Worm (Caenorhabditis elegans) whole organism, L1 larva: ENCODE data around the gene tkr-2.
A peak's percentile ranks its signal among the peaks of the same experiment; 100 is the strongest.

Experiments
- C04F5.9 ChIP-seq: sonication (generic microtip); optimal IDR thresholded peaks from 2 replicates; lab custom pipeline; 2016; ENCODE audit warnings: missing genetic modification characterization, missing compliant biosample characterization
- alr-1 ChIP-seq: fragments of 200-800 bp; sonication (Bioruptor generic); optimal IDR thresholded peaks from 2 replicates; lab custom pipeline; 2018; ENCODE audit warnings: borderline replicate concordance, mild to moderate bottlenecking, missing genetic modification characterization, missing compliant biosample characterization
- ceh-63 ChIP-seq: fragments of 200-800 bp; sonication (Bioruptor generic); optimal IDR thresholded peaks from 2 replicates; lab custom pipeline; 2018; ENCODE audit warnings: mild to moderate bottlenecking, missing genetic modification characterization, missing compliant biosample characterization
- ceh-82 ChIP-seq, 3 experiments: fragments of 150-350 bp in 1 of 3; sonication (generic microtip) in 2 of 3; optimal IDR thresholded peaks; 2 replicates each; lab custom pipeline; 2014 to 2017; ENCODE audit warnings: missing biosample characterization in 3 of 3, missing genetic modification characterization in 3 of 3
- ces-1 ChIP-seq: fragments of 150-350 bp; optimal IDR thresholded peaks from 2 replicates; lab custom pipeline; 2014; ENCODE audit warnings: missing biosample characterization, missing genetic modification reagents, missing genetic modification characterization
- dpl-1 ChIP-seq, 3 experiments: fragments of 150-350 bp in 2 of 3; sonication (generic microtip) in 1 of 3; optimal IDR thresholded peaks; 2 replicates each; lab custom pipeline; 2014 to 2017; ENCODE audit warnings: missing biosample characterization in 3 of 3, missing genetic modification characterization in 3 of 3, missing genetic modification reagents in 3 of 3
- dsc-1 ChIP-seq: sonication (generic microtip); optimal IDR thresholded peaks from 2 replicates; lab custom pipeline; 2016; ENCODE audit warnings: mild to moderate bottlenecking, missing genetic modification characterization, missing compliant biosample characterization
- efl-1 ChIP-seq, 4 experiments: fragments of 150-350 bp; optimal IDR thresholded peaks in 3 of 4; peaks in 1 of 4; 1 replicate in 1 of 4; 2 replicates in 3 of 4; lab custom pipeline; 2014; ENCODE audit warnings: missing biosample characterization in 2 of 4, missing genetic modification characterization in 2 of 4, missing genetic modification reagents in 2 of 4
- efl-3 ChIP-seq: fragments of 200-800 bp; sonication (Bioruptor generic); optimal IDR thresholded peaks from 2 replicates; lab custom pipeline; 2018; ENCODE audit warnings: mild to moderate bottlenecking, missing genetic modification characterization, missing compliant biosample characterization
- egl-27 ChIP-seq, 2 experiments: fragments of 150-350 bp in 1 of 2; sonication (generic microtip); optimal IDR thresholded peaks; 3 replicates each; lab custom pipeline; 2017 to 2018; ENCODE audit warnings: missing biosample characterization in 2 of 2, missing genetic modification characterization in 2 of 2, missing genetic modification reagents in 2 of 2
- elt-2 ChIP-seq: sonication (generic microtip); optimal IDR thresholded peaks from 2 replicates; lab custom pipeline; 2016; ENCODE audit warnings: missing genetic modification characterization, mild to moderate bottlenecking, inconsistent platforms, missing compliant biosample characterization, missing genetic modification reagents
- elt-3 ChIP-seq, 6 experiments: fragments of 150-350 bp in 1 of 6; sonication (generic microtip); optimal IDR thresholded peaks; 2 replicates each; lab custom pipeline; 2017 to 2018; ENCODE audit warnings: missing biosample characterization in 6 of 6, missing genetic modification characterization in 6 of 6, inconsistent platforms in 1 of 6
- ets-5 ChIP-seq: fragments of 200-800 bp; sonication (Bioruptor generic); IDR thresholded peaks from 2 replicates; pipeline ENCODE4 v1.3.6; 2022; ENCODE audit warnings: missing genetic modification characterization, missing compliant biosample characterization
- fkh-4 ChIP-seq: sonication (generic microtip); optimal IDR thresholded peaks from 2 replicates; lab custom pipeline; 2016; ENCODE audit warnings: missing compliant biosample characterization, missing genetic modification characterization, borderline replicate concordance
- fkh-8 ChIP-seq: sonication (generic microtip); optimal IDR thresholded peaks from 2 replicates; lab custom pipeline; 2016; ENCODE audit warnings: mild to moderate bottlenecking, missing genetic modification characterization, missing compliant biosample characterization
- fos-1 ChIP-seq: fragments of 150-350 bp; optimal IDR thresholded peaks from 2 replicates; lab custom pipeline; 2014; ENCODE audit warnings: missing biosample characterization, missing genetic modification characterization
- grh-1 ChIP-seq: fragments of 200-800 bp; sonication (Bioruptor generic); IDR thresholded peaks from 2 replicates; pipeline ENCODE4 v1.3.6; 2022; ENCODE audit warnings: missing genetic modification reagents, missing genetic modification characterization, missing compliant biosample characterization
- hlh-4 ChIP-seq: sonication (generic microtip); optimal IDR thresholded peaks from 2 replicates; lab custom pipeline; 2016; ENCODE audit warnings: mild to moderate bottlenecking, missing genetic modification characterization, missing compliant biosample characterization
- lin-13 ChIP-seq: fragments of 150-350 bp; optimal IDR thresholded peaks from 2 replicates; lab custom pipeline; 2014; ENCODE audit warnings: missing biosample characterization, missing genetic modification reagents, missing genetic modification characterization
- lin-35 ChIP-seq, 2 experiments: fragments of 150-350 bp; optimal IDR thresholded peaks; 2 replicates each; lab custom pipeline; 2014; ENCODE audit warnings: missing biosample characterization in 2 of 2, missing genetic modification characterization in 2 of 2, missing genetic modification reagents in 2 of 2
- lir-3 ChIP-seq: sonication (generic microtip); optimal IDR thresholded peaks from 2 replicates; lab custom pipeline; 2016; ENCODE audit warnings: mild to moderate bottlenecking, missing genetic modification characterization, moderate library complexity, missing compliant biosample characterization; ENCODE audit not compliant: poor library complexity
- mab-9 ChIP-seq: fragments of 200-800 bp; sonication (Bioruptor generic); IDR thresholded peaks from 2 replicates; pipeline ENCODE4 v1.3.6; 2022; ENCODE audit warnings: missing genetic modification reagents, missing genetic modification characterization, missing compliant biosample characterization
- mdl-1 ChIP-seq, 2 experiments: fragments of 150-350 bp; optimal IDR thresholded peaks; 2 replicates each; lab custom pipeline; 2014 to 2017; ENCODE audit warnings: missing biosample characterization in 2 of 2, missing genetic modification characterization in 2 of 2, inconsistent platforms in 1 of 2
- nhr-12 ChIP-seq: sonication (generic microtip); optimal IDR thresholded peaks from 2 replicates; lab custom pipeline; 2017; ENCODE audit warnings: missing biosample characterization, missing genetic modification characterization
- nhr-19 ChIP-seq: fragments of 200-800 bp; sonication (Bioruptor generic); conservative IDR thresholded peaks from 2 replicates; pipeline ENCODE4 v1.3.6; 2022; ENCODE audit warnings: missing genetic modification characterization, missing compliant biosample characterization
- nhr-28 ChIP-seq: fragments of 150-350 bp; optimal IDR thresholded peaks from 2 replicates; lab custom pipeline; 2014; ENCODE audit warnings: missing biosample characterization, missing genetic modification characterization
- nhr-85 ChIP-seq: sonication (generic microtip); peaks from one replicate; lab custom pipeline; 2016; ENCODE audit warnings: missing genetic modification characterization, inconsistent platforms, missing compliant biosample characterization
- nhr-90 ChIP-seq: sonication (generic microtip); optimal IDR thresholded peaks from 2 replicates; lab custom pipeline; 2016; ENCODE audit warnings: mild to moderate bottlenecking, missing genetic modification characterization, missing compliant biosample characterization; ENCODE audit not compliant: poor library complexity
- pqm-1 ChIP-seq: sonication (generic microtip); optimal IDR thresholded peaks from 3 replicates; lab custom pipeline; 2017; ENCODE audit warnings: missing biosample characterization, missing genetic modification characterization
- unc-130 ChIP-seq: fragments of 150-350 bp; optimal IDR thresholded peaks from 2 replicates; lab custom pipeline; 2017; ENCODE audit warnings: missing biosample characterization, missing genetic modification characterization, inconsistent platforms
- unc-30 ChIP-seq: sonication (generic microtip); optimal IDR thresholded peaks from 2 replicates; lab custom pipeline; 2017; ENCODE audit warnings: missing biosample characterization, missing genetic modification characterization
- vab-15 ChIP-seq: sonication (generic microtip); optimal IDR thresholded peaks from 2 replicates; lab custom pipeline; 2017; ENCODE audit warnings: missing genotype, mild to moderate bottlenecking, missing genetic modification characterization, missing compliant biosample characterization
- xbp-1 ChIP-seq: sonication (generic microtip); optimal IDR thresholded peaks from 2 replicates; lab custom pipeline; 2016; ENCODE audit warnings: missing genetic modification characterization, missing compliant biosample characterization
- zag-1 ChIP-seq: fragments of 150-350 bp; optimal IDR thresholded peaks from 2 replicates; lab custom pipeline; 2014; ENCODE audit warnings: missing biosample characterization, missing genetic modification characterization
- zip-4 ChIP-seq: fragments of 200-800 bp; sonication (Bioruptor generic); optimal IDR thresholded peaks from 2 replicates; lab custom pipeline; 2018; ENCODE audit warnings: mild to moderate bottlenecking, missing genetic modification characterization, moderate library complexity, missing compliant biosample characterization
- ztf-4 ChIP-seq: fragments of 150-350 bp; optimal IDR thresholded peaks from 2 replicates; lab custom pipeline; 2014; ENCODE audit warnings: missing biosample characterization, missing genetic modification characterization

tkr-2 gene

ce11 chrIV:6206294-6206776 lies 4.5 kb downstream of the tkr-2 start, which contains the start of gene C49A9.10 (continued):
- TF ChIP-seq efl-1 (optimal IDR thresholded peaks at IDR 0.05; lab: Kevin White, UChicago) (peak; percentile 98 to 99), efl-1 (GFP tag; optimal IDR thresholded peaks at IDR 0.05 in 1 of 2; lab: Kevin White, UChicago) (peak; percentile 98 to 100), dsc-1 (peak; percentile 97), zip-4 (GFP tag; lab: Kevin White, UChicago) (peak; percentile 80), xbp-1 (tag; lab: Kevin White, UChicago) (peak; percentile 92)

ce11 chrIV:6209337-6209736 lies 7.5 kb downstream of the tkr-2 start:
- no peak for TF ChIP-seq grh-1

ce11 chrIV:6210574-6210973 lies 8.7 kb downstream of the tkr-2 start, which contains the start of the genes ugt-24 and C49A9.6:
ugt-24 (minus strand) TSS chrIV:6210720.
C49A9.6 (plus strand) TSS chrIV:6210936.
- TF ChIP-seq lin-35 (GFP tag; optimal IDR thresholded peaks at IDR 0.05; lab: Kevin White, UChicago) (peak in 1 of 2 experiments; percentile 21), mdl-1 (tag; optimal IDR thresholded peaks at IDR 0.05; lab: Kevin White, UChicago) (no peak), lir-3 (tag; lab: Kevin White, UChicago) (no peak), nhr-19 (GFP tag; lab: Robert Waterston, UW) (no peak), unc-130 (tag; lab: Kevin White, UChicago) (no peak), nhr-85 (tag; lab: Kevin White, UChicago) (no peak), elt-2 (peak; percentile 17)

ce11 chrIV:6213403-6213802 lies 11.5 kb downstream of the tkr-2 start, which contains the start of gene C49A9.5:
C49A9.5 (plus strand) TSS chrIV:6213673.
- TF ChIP-seq nhr-28 (tag; lab: Kevin White, UChicago) (no peak), mab-9 (GFP tag; lab: Robert Waterston, UW) (no peak), alr-1 (tag; lab: Kevin White, UChicago) (no peak), elt-2 (no peak), efl-3 (no peak), hlh-4 (tag; lab: Kevin White, UChicago) (no peak), ztf-4 (tag; lab: Kevin White, UChicago) (no peak), egl-27 (tag; optimal IDR thresholded peaks at IDR 0.05; lab: Kevin White, UChicago) (no peak), nhr-12 (tag; lab: Kevin White, UChicago) (no peak)

ce11 chrIV:6217066-6217465 lies 15.2 kb downstream of the tkr-2 start, which contains the start of gene C49A9.9:
C49A9.9 (plus strand) TSS chrIV:6217372.
- TF ChIP-seq nhr-90 (tag; lab: Kevin White, UChicago): no peak
- TF ChIP-seq efl-1 (optimal IDR thresholded peaks at IDR 0.05; lab: Kevin White, UChicago): no peak
- no peak for TF ChIP-seq efl-1 (GFP tag; optimal IDR thresholded peaks at IDR 0.05 in 1 of 2; lab: Kevin White, UChicago)
- TF ChIP-seq pqm-1 (tag; lab: Kevin White, UChicago): no peak
- TF ChIP-seq dpl-1 (GFP tag; optimal IDR thresholded peaks at IDR 0.05; lab: Kevin White, UChicago): no peak
- TF ChIP-seq unc-130 (tag; lab: Kevin White, UChicago): no peak
- TF ChIP-seq unc-30: no peak
- no peak for TF ChIP-seq fkh-4 (tag; lab: Kevin White, UChicago)
- no peak for TF ChIP-seq lin-13
- no peak for TF ChIP-seq ets-5
- TF ChIP-seq zag-1 (tag; lab: Kevin White, UChicago): no peak
- no peak for TF ChIP-seq vab-15 (tag; lab: Kevin White, UChicago)
- no peak for TF ChIP-seq elt-3 (tag; optimal IDR thresholded peaks at IDR 0.05; lab: Kevin White, UChicago)
- TF ChIP-seq ceh-63: no peak
- TF ChIP-seq nhr-28 (tag; lab: Kevin White, UChicago): no peak
- TF ChIP-seq C04F5.9 (tag; lab: Kevin White, UChicago): no peak
- no peak for TF ChIP-seq fkh-8 (tag; lab: Kevin White, UChicago)
- no peak for TF ChIP-seq ces-1 (GFP tag; lab: Kevin White, UChicago)
- TF ChIP-seq fos-1 (tag; lab: Kevin White, UChicago): no peak
- no peak for TF ChIP-seq ceh-82 (tag; optimal IDR thresholded peaks at IDR 0.05; lab: Kevin White, UChicago)
- no peak for TF ChIP-seq elt-2
